Fruit fly (Drosophila melanogaster): ENCODE measurements around the gene CG33293.

CG33293 gene

dm6 chr3R:5211401-5211800 is 29.1 kb downstream of the CG33293 start:
- TF ChIP-seq Crg-1 (GFP tag; optimal IDR thresholded peaks at IDR 0.05): no peak
- TF ChIP-seq cic (GFP tag; optimal IDR thresholded peaks at IDR 0.05): no peak
- no peak for TF ChIP-seq CG1620 (GFP tag; optimal IDR thresholded peaks at IDR 0.05)
- no peak for TF ChIP-seq bab1 (GFP tag; optimal IDR thresholded peaks at IDR 0.05)
- TF ChIP-seq ovo (GFP tag; optimal IDR thresholded peaks at IDR 0.05): no peak
- no peak for TF ChIP-seq CG12768 (GFP tag; optimal IDR thresholded peaks at IDR 0.05)
- no peak for TF ChIP-seq CG33017 (tag; optimal IDR thresholded peaks at IDR 0.05)
- no peak for TF ChIP-seq Hr96 (GFP tag; optimal IDR thresholded peaks at IDR 0.05)
- no peak for TF ChIP-seq Clk (GFP tag; optimal IDR thresholded peaks at IDR 0.05)
- TF ChIP-seq Mnt (GFP tag; optimal IDR thresholded peaks at IDR 0.05): no peak
- TF ChIP-seq CG5204 (GFP tag; optimal IDR thresholded peaks at IDR 0.05): no peak
- no peak for TF ChIP-seq toe (GFP tag; optimal IDR thresholded peaks at IDR 0.05)
- TF ChIP-seq cnc (optimal IDR thresholded peaks at IDR 0.05): no peak
- TF ChIP-seq CG11617 (GFP tag; optimal IDR thresholded peaks at IDR 0.05): no peak
- no peak for TF ChIP-seq kay (GFP tag; ENCODE audit: borderline replicate concordance)
- no peak for TF ChIP-seq pad (GFP tag; optimal IDR thresholded peaks at IDR 0.05)
- no peak for TF ChIP-seq CG7045 (GFP tag; optimal IDR thresholded peaks at IDR 0.05)
- no peak for TF ChIP-seq CG14711 (tag; optimal IDR thresholded peaks at IDR 0.05)
- no peak for TF ChIP-seq tj (GFP tag; optimal IDR thresholded peaks at IDR 0.05)
- no peak for TF ChIP-seq CG7101 (tag; optimal IDR thresholded peaks at IDR 0.05)

dm6 chr3R:5209481-5209880 is 31.1 kb downstream of the CG33293 start:
- peak; percentile 28 for TF ChIP-seq Hr96 (GFP tag; optimal IDR thresholded peaks at IDR 0.05)
- peak; percentile 72 for TF ChIP-seq CG14711 (tag; optimal IDR thresholded peaks at IDR 0.05)
- TF ChIP-seq Crg-1 (GFP tag; optimal IDR thresholded peaks at IDR 0.05): peak; percentile 44
- no peak for TF ChIP-seq ovo (GFP tag; optimal IDR thresholded peaks at IDR 0.05)
- TF ChIP-seq CG33017 (tag; optimal IDR thresholded peaks at IDR 0.05): peak; percentile 90
- TF ChIP-seq CG7101 (tag; optimal IDR thresholded peaks at IDR 0.05): peak; percentile 74
- TF ChIP-seq cnc (optimal IDR thresholded peaks at IDR 0.05): no peak
- no peak for TF ChIP-seq kay (GFP tag; ENCODE audit: borderline replicate concordance)
- TF ChIP-seq tj (GFP tag; optimal IDR thresholded peaks at IDR 0.05): peak; percentile 2
- peak; percentile 14 for TF ChIP-seq Clk (GFP tag; optimal IDR thresholded peaks at IDR 0.05)
- peak; percentile 27 for TF ChIP-seq pad (GFP tag; optimal IDR thresholded peaks at IDR 0.05)
- TF ChIP-seq CG11617 (GFP tag; optimal IDR thresholded peaks at IDR 0.05): peak; percentile 2
- peak; percentile 58 for TF ChIP-seq bab1 (GFP tag; optimal IDR thresholded peaks at IDR 0.05)
- peak; percentile 67 for TF ChIP-seq CG5204 (GFP tag; optimal IDR thresholded peaks at IDR 0.05)
- TF ChIP-seq cic (GFP tag; optimal IDR thresholded peaks at IDR 0.05): peak; percentile 54
- TF ChIP-seq Mnt (GFP tag; optimal IDR thresholded peaks at IDR 0.05): peak; percentile 12
- TF ChIP-seq CG1620 (GFP tag; optimal IDR thresholded peaks at IDR 0.05): no peak
- TF ChIP-seq CG12768 (GFP tag; optimal IDR thresholded peaks at IDR 0.05): peak; percentile 86
- TF ChIP-seq CG7045 (GFP tag; optimal IDR thresholded peaks at IDR 0.05): peak; percentile 83
- peak; percentile 41 for TF ChIP-seq toe (GFP tag; optimal IDR thresholded peaks at IDR 0.05)

- TF ChIP-seq CG33017 (tag; optimal IDR thresholded peaks at IDR 0.05) (no peak), toe (GFP tag; optimal IDR thresholded peaks at IDR 0.05) (no peak), Crg-1 (GFP tag; optimal IDR thresholded peaks at IDR 0.05) (no peak), CG14711 (tag; optimal IDR thresholded peaks at IDR 0.05) (no peak), Hr96 (GFP tag; optimal IDR thresholded peaks at IDR 0.05) (no peak), CG12768 (GFP tag; optimal IDR thresholded peaks at IDR 0.05) (no peak), CG5204 (GFP tag; optimal IDR thresholded peaks at IDR 0.05) (no peak), ovo (GFP tag; optimal IDR thresholded peaks at IDR 0.05) (no peak), bab1 (GFP tag; optimal IDR thresholded peaks at IDR 0.05) (no peak), pad (GFP tag; optimal IDR thresholded peaks at IDR 0.05) (no peak), cnc (optimal IDR thresholded peaks at IDR 0.05) (no peak), Clk (GFP tag; optimal IDR thresholded peaks at IDR 0.05) (no peak), CG7101 (tag; optimal IDR thresholded peaks at IDR 0.05) (no peak), CG7045 (GFP tag; optimal IDR thresholded peaks at IDR 0.05) (no peak), kay (GFP tag; ENCODE audit: borderline replicate concordance) (no peak), tj (GFP tag; optimal IDR thresholded peaks at IDR 0.05) (no peak), cic (GFP tag; optimal IDR thresholded peaks at IDR 0.05) (no peak), CG1620 (GFP tag; optimal IDR thresholded peaks at IDR 0.05) (no peak), CG11617 (GFP tag; optimal IDR thresholded peaks at IDR 0.05) (no peak)
Observed at dm6 chr3R:5208115-5208365, 32.5 kb downstream of the CG33293 start.

- TF ChIP-seq CG12768 (GFP tag; optimal IDR thresholded peaks at IDR 0.05): no peak
- no peak for TF ChIP-seq bab1 (GFP tag; optimal IDR thresholded peaks at IDR 0.05)
- no peak for TF ChIP-seq tj (GFP tag; optimal IDR thresholded peaks at IDR 0.05)
- TF ChIP-seq kay (GFP tag; ENCODE audit: borderline replicate concordance): no peak
- TF ChIP-seq CG14711 (tag; optimal IDR thresholded peaks at IDR 0.05): no peak
- TF ChIP-seq CG7045 (GFP tag; optimal IDR thresholded peaks at IDR 0.05): no peak
- no peak for TF ChIP-seq CG33017 (tag; optimal IDR thresholded peaks at IDR 0.05)
- TF ChIP-seq CG11617 (GFP tag; optimal IDR thresholded peaks at IDR 0.05): no peak
- TF ChIP-seq cic (GFP tag; optimal IDR thresholded peaks at IDR 0.05): no peak
Observed at dm6 chr3R:5207277-5208114, 33.0 kb downstream of the CG33293 start.

- TF ChIP-seq tj (GFP tag; optimal IDR thresholded peaks at IDR 0.05): peak; percentile 79
- no peak for TF ChIP-seq CG14711 (tag; optimal IDR thresholded peaks at IDR 0.05)
Observed at dm6 chr3R:5205319-5206033, 35.1 kb downstream of the CG33293 start.

dm6 chr3R:5203796-5204195 is 36.7 kb downstream of the CG33293 start:
- TF ChIP-seq CG33017 (tag; optimal IDR thresholded peaks at IDR 0.05) (no peak), CG11617 (GFP tag; optimal IDR thresholded peaks at IDR 0.05) (no peak), CG5204 (GFP tag; optimal IDR thresholded peaks at IDR 0.05) (no peak)
